Fruit fly (Drosophila melanogaster) whole organism, embryonic: ENCODE data around the gene Ir67b.

ENCODE experiments used
- Antp ChIP-seq: fragments of 200-800 bp; sonication (Bioruptor generic); optimal IDR thresholded peaks from 3 replicates; lab custom pipeline; 2016; ENCODE audit warnings: missing biosample characterization, missing genetic modification characterization
- Awh ChIP-seq: fragments of 200-800 bp; sonication (Bioruptor generic); IDR thresholded peaks from 2 replicates; pipeline ENCODE4, ENCODE4 v1.3.6; 2022; ENCODE audit warnings: missing biosample characterization, missing genetic modification characterization
- B-H1 ChIP-seq: fragments of 200-800 bp; sonication (Bioruptor generic); IDR thresholded peaks from 3 replicates; pipeline ENCODE4 v1.3.6; 2022; ENCODE audit warnings: missing biosample characterization, missing genetic modification characterization
- Bgb ChIP-seq: fragments of 200-800 bp; sonication (Bioruptor generic); IDR thresholded peaks from 2 replicates; pipeline ENCODE4 v1.3.6; 2022; ENCODE audit warnings: missing biosample characterization, missing genetic modification characterization; ENCODE audit not compliant: partially characterized antibody
- CG11560 ChIP-seq: fragments of 200-800 bp; sonication (Bioruptor generic); IDR thresholded peaks from 3 replicates; pipeline ENCODE4 v1.3.6; 2022; ENCODE audit warnings: missing biosample characterization, missing genetic modification characterization
- CG11695 ChIP-seq: fragments of 200-800 bp; sonication (Bioruptor generic); IDR thresholded peaks from 3 replicates; pipeline ENCODE4 v1.3.6; 2022; ENCODE audit warnings: missing biosample characterization, missing genetic modification characterization
- CG12299 ChIP-seq: fragments of 200-800 bp; sonication (Bioruptor generic); optimal IDR thresholded peaks from 2 replicates; lab custom pipeline; 2018; ENCODE audit warnings: missing biosample characterization, mild to moderate bottlenecking, missing genetic modification characterization
- CG12659 ChIP-seq: fragments of 200-800 bp; sonication (Bioruptor generic); optimal IDR thresholded peaks from 3 replicates; lab custom pipeline; 2017; ENCODE audit warnings: mild to moderate bottlenecking, missing biosample characterization, missing genetic modification reagents, missing genetic modification characterization
- CG12769 ChIP-seq: fragments of 200-800 bp; sonication (Bioruptor generic); optimal IDR thresholded peaks from 2 replicates; lab custom pipeline; 2019; ENCODE audit warnings: missing biosample characterization, mild to moderate bottlenecking, missing genetic modification characterization, moderate library complexity
- CG12942 ChIP-seq: fragments of 200-800 bp; sonication (Bioruptor generic); optimal IDR thresholded peaks from 3 replicates; lab custom pipeline; 2016; ENCODE audit warnings: missing biosample characterization, missing genetic modification characterization
- CG13624 ChIP-seq: fragments of 200-800 bp; sonication (Bioruptor generic); optimal IDR thresholded peaks from 2 replicates; lab custom pipeline; 2016; ENCODE audit warnings: missing biosample characterization, missing genetic modification characterization
- CG15269 ChIP-seq: fragments of 200-800 bp; sonication (Bioruptor generic); optimal IDR thresholded peaks from 2 replicates; lab custom pipeline; 2018; ENCODE audit warnings: missing biosample characterization, mild to moderate bottlenecking, missing genetic modification characterization, moderate library complexity
- CG1602 ChIP-seq: fragments of 200-800 bp; sonication (Bioruptor generic); optimal IDR thresholded peaks from 3 replicates; lab custom pipeline; 2016; ENCODE audit warnings: missing biosample characterization, missing genetic modification characterization
- CG1603 ChIP-seq: fragments of 200-800 bp; sonication (Bioruptor generic); optimal IDR thresholded peaks from 2 replicates; lab custom pipeline; 2019; ENCODE audit warnings: missing biosample characterization, mild to moderate bottlenecking, missing genetic modification characterization, moderate library complexity
- CG16863 ChIP-seq: fragments of 200-800 bp; sonication (Bioruptor generic); optimal IDR thresholded peaks from 3 replicates; lab custom pipeline; 2016; ENCODE audit warnings: missing biosample characterization, missing genetic modification characterization
- CG3281 ChIP-seq: fragments of 200-800 bp; sonication (Bioruptor generic); optimal IDR thresholded peaks from 3 replicates; lab custom pipeline; 2017; ENCODE audit warnings: missing biosample characterization, mild to moderate bottlenecking, missing genetic modification characterization
- CG3407 ChIP-seq: fragments of 200-800 bp; sonication (Bioruptor generic); optimal IDR thresholded peaks from 2 replicates; lab custom pipeline; 2018; ENCODE audit warnings: missing biosample characterization, mild to moderate bottlenecking, missing genetic modification characterization
- CG34422 ChIP-seq: fragments of 200-800 bp; sonication (Bioruptor generic); IDR thresholded peaks from 3 replicates; pipeline ENCODE4 v1.3.6; 2022; ENCODE audit warnings: missing biosample characterization, missing genetic modification characterization
- CG3838 ChIP-seq: fragments of 200-800 bp; sonication (Bioruptor generic); optimal IDR thresholded peaks from 3 replicates; lab custom pipeline; 2016; ENCODE audit warnings: missing biosample characterization, missing genetic modification characterization
- CG4617 ChIP-seq: fragments of 200-800 bp; sonication (Bioruptor generic); optimal IDR thresholded peaks from 3 replicates; lab custom pipeline; 2016; ENCODE audit warnings: missing biosample characterization, missing genetic modification characterization, borderline replicate concordance
- CG6654 ChIP-seq: fragments of 200-800 bp; sonication (Bioruptor generic); optimal IDR thresholded peaks from 2 replicates; lab custom pipeline; 2017; ENCODE audit warnings: missing biosample characterization, mild to moderate bottlenecking, missing genetic modification characterization
- CG6854 ChIP-seq: fragments of 200-800 bp; sonication (Bioruptor generic); optimal IDR thresholded peaks from 3 replicates; lab custom pipeline; 2017; ENCODE audit warnings: missing biosample characterization, mild to moderate bottlenecking, missing genetic modification characterization
- CG8089 ChIP-seq: fragments of 200-800 bp; sonication (Bioruptor generic); optimal IDR thresholded peaks from 3 replicates; lab custom pipeline; 2016; ENCODE audit warnings: missing biosample characterization, missing genetic modification characterization
- CG8765 ChIP-seq: fragments of 200-800 bp; sonication (Bioruptor generic); IDR thresholded peaks from 2 replicates; pipeline ENCODE4 v1.3.6; 2022; ENCODE audit warnings: missing biosample characterization, missing genetic modification characterization
- Dek ChIP-seq: fragments of 200-800 bp; sonication (Bioruptor generic); optimal IDR thresholded peaks from 3 replicates; lab custom pipeline; 2019; ENCODE audit warnings: missing biosample characterization, mild to moderate bottlenecking, missing genetic modification characterization, moderate library complexity
- Dip3 ChIP-seq: fragments of 200-800 bp; sonication (Bioruptor generic); optimal IDR thresholded peaks from 3 replicates; lab custom pipeline; 2016; ENCODE audit warnings: missing biosample characterization, missing genetic modification characterization
- Dll ChIP-seq: fragments of 200-800 bp; sonication (Bioruptor generic); IDR thresholded peaks from 4 replicates; pipeline ENCODE4 v1.3.6; 2022; ENCODE audit warnings: missing biosample characterization, missing genetic modification characterization; ENCODE audit not compliant: partially characterized antibody
- Doc2 ChIP-seq: fragments of 200-800 bp; sonication (Bioruptor generic); IDR thresholded peaks from 2 replicates; pipeline ENCODE4 v1.3.6; 2022; ENCODE audit warnings: missing biosample characterization, missing genetic modification characterization
- Hr78 ChIP-seq, 2 experiments: fragments of 200-800 bp in 1 of 2; fragments of >200 bp in 1 of 2; sonication (Bioruptor generic) in 1 of 2; optimal IDR thresholded peaks; 2 replicates each; lab custom pipeline; 2017 to 2019; ENCODE audit warnings: missing biosample characterization in 2 of 2, missing genetic modification characterization in 2 of 2, mild to moderate bottlenecking in 1 of 2, moderate library complexity in 1 of 2
- MBD-R2 ChIP-seq: fragments of 200-800 bp; sonication (Bioruptor generic); IDR thresholded peaks from 2 replicates; pipeline ENCODE4 v1.3.6; 2022; ENCODE audit warnings: missing biosample characterization, missing genetic modification characterization
- Mrtf ChIP-seq: fragments of 200-800 bp; sonication (Bioruptor generic); IDR thresholded peaks from 3 replicates; pipeline ENCODE4 v1.3.6; 2022; ENCODE audit warnings: missing biosample characterization, missing genetic modification characterization
- NC2α ChIP-seq: fragments of 200-800 bp; sonication (Bioruptor generic); optimal IDR thresholded peaks from 2 replicates; lab custom pipeline; 2016; ENCODE audit warnings: missing biosample characterization, missing genetic modification characterization
- Nf-YB ChIP-seq: fragments of 200-800 bp; sonication (Bioruptor generic); optimal IDR thresholded peaks from 3 replicates; lab custom pipeline; 2019; ENCODE audit warnings: missing biosample characterization, mild to moderate bottlenecking, missing genetic modification characterization, moderate library complexity
- Opbp ChIP-seq: fragments of 200-800 bp; sonication (Bioruptor generic); IDR thresholded peaks from 3 replicates; pipeline ENCODE4 v1.3.6; 2022; ENCODE audit warnings: missing biosample characterization, missing genetic modification characterization; ENCODE audit not compliant: partially characterized antibody
- Ravus ChIP-seq: fragments of 200-800 bp; sonication (Bioruptor generic); IDR thresholded peaks from 2 replicates; pipeline ENCODE4 v1.3.6; 2022; ENCODE audit warnings: missing biosample characterization, missing genetic modification characterization
- YL-1 ChIP-seq: fragments of 200-800 bp; sonication (Bioruptor generic); optimal IDR thresholded peaks from 3 replicates; lab custom pipeline; 2017; ENCODE audit warnings: missing biosample characterization, mild to moderate bottlenecking, missing genetic modification characterization
- amos ChIP-seq: fragments of 200-800 bp; sonication (Bioruptor generic); IDR thresholded peaks from 2 replicates; pipeline ENCODE4 v1.3.6; 2022; ENCODE audit warnings: missing biosample characterization, missing genetic modification characterization; ENCODE audit not compliant: partially characterized antibody
- bowl ChIP-seq: fragments of 200-800 bp; sonication (Bioruptor generic); IDR thresholded peaks from 2 replicates; pipeline ENCODE4 v1.3.6; 2022; ENCODE audit warnings: missing biosample characterization, missing genetic modification characterization
- btn ChIP-seq: fragments of 200-800 bp; sonication (Bioruptor generic); optimal IDR thresholded peaks from 2 replicates; lab custom pipeline; 2016; ENCODE audit warnings: missing biosample characterization, missing genetic modification characterization
- cad ChIP-seq: fragments of >200 bp; optimal IDR thresholded peaks from 2 replicates; lab custom pipeline; 2017; ENCODE audit warnings: missing biosample characterization, missing genetic modification characterization
- dati ChIP-seq: fragments of 200-800 bp; sonication (Bioruptor generic); IDR thresholded peaks from 2 replicates; pipeline ENCODE4 v1.3.6; 2022; ENCODE audit warnings: missing biosample characterization, missing genetic modification characterization
- en ChIP-seq: fragments of 200-800 bp; sonication (Bioruptor generic); optimal IDR thresholded peaks from 2 replicates; lab custom pipeline; 2016; ENCODE audit warnings: missing biosample characterization, missing genetic modification characterization
- gfzf ChIP-seq: fragments of 200-800 bp; sonication (Bioruptor generic); optimal IDR thresholded peaks from 2 replicates; lab custom pipeline; 2016; ENCODE audit warnings: missing biosample characterization, mild to moderate bottlenecking, missing genetic modification characterization, moderate library complexity
- gro ChIP-seq: fragments of 200-800 bp; sonication (Bioruptor generic); optimal IDR thresholded peaks from 2 replicates; lab custom pipeline; 2016; ENCODE audit warnings: missing biosample characterization, missing genetic modification characterization
- h ChIP-seq: fragments of >200 bp; optimal IDR thresholded peaks from 2 replicates; lab custom pipeline; 2017
- insv ChIP-seq, 2 experiments: fragments of 200-800 bp; sonication (Bioruptor generic); optimal IDR thresholded peaks; 3 replicates each; lab custom pipeline; 2016 to 2018; ENCODE audit warnings: missing biosample characterization in 2 of 2, missing genetic modification characterization in 2 of 2
- onecut ChIP-seq: fragments of 200-800 bp; sonication (Bioruptor generic); IDR thresholded peaks from 2 replicates; pipeline ENCODE4 v1.3.6; 2022; ENCODE audit warnings: missing biosample characterization, missing genetic modification characterization
- pb ChIP-seq: fragments of 200-800 bp; sonication (Bioruptor generic); optimal IDR thresholded peaks from 3 replicates; lab custom pipeline; 2016; ENCODE audit warnings: missing biosample characterization, missing genetic modification characterization
- slp2 ChIP-seq: fragments of 200-800 bp; sonication (Bioruptor generic); optimal IDR thresholded peaks from 2 replicates; lab custom pipeline; 2016; ENCODE audit warnings: missing biosample characterization, missing genetic modification characterization
- tin ChIP-seq: fragments of 200-800 bp; sonication (Bioruptor generic); optimal IDR thresholded peaks from 3 replicates; lab custom pipeline; 2016; ENCODE audit warnings: missing biosample characterization, missing genetic modification characterization
- ttk ChIP-seq: fragments of 200-800 bp; sonication (Bioruptor generic); IDR thresholded peaks from 2 replicates; pipeline ENCODE4 v2.1.2; 2022; ENCODE audit warnings: missing biosample characterization, missing genetic modification characterization
- usp ChIP-seq: fragments of >200 bp; optimal IDR thresholded peaks from 2 replicates; lab custom pipeline; 2017; ENCODE audit warnings: missing biosample characterization, missing genetic modification characterization
- yki ChIP-seq: fragments of >200 bp; optimal IDR thresholded peaks from 3 replicates; lab custom pipeline; 2018

Gene Ir67b

DNA sequence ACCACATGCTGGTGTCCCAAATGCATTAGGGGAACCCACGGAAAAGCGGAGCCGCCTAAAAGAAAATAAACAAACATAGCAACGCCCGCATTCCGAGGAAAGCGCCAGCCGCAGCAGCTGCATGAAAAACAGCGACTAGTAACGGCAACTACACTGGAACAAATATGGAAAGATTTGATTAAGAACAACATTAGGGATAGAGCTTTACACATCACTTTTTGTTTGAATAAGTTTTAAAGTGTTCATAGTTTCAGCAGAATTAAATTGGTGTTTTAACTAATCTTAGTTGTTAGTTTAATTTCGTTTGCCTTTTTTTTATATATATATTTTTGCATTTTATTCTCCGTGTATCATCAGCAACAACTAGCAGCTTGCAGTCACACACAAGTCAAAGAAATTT lies 3.8 kb downstream of the Ir67b start (continued):
- no peak for TF ChIP-seq en (GFP tag; lab: Kevin White, UChicago)
- no peak for TF ChIP-seq slp2 (GFP tag; lab: Kevin White, UChicago)
- no peak for TF ChIP-seq CG12659 (GFP tag; lab: Kevin White, UChicago)
- TF ChIP-seq Mrtf (GFP tag; lab: Robert Waterston, UW): no peak
- no peak for TF ChIP-seq dati (GFP tag; lab: Robert Waterston, UW)
- TF ChIP-seq Dll (GFP tag; lab: Robert Waterston, UW): no peak
- no peak for TF ChIP-seq CG12769 (tag; lab: Kevin White, UChicago)
- no peak for TF ChIP-seq Opbp
- no peak for TF ChIP-seq CG8765
- peak; percentile 47 for TF ChIP-seq tin (GFP tag; lab: Kevin White, UChicago)
- no peak for TF ChIP-seq Antp (GFP tag; lab: Kevin White, UChicago)
- peak; percentile 33 for TF ChIP-seq CG15269 (tag; lab: Kevin White, UChicago)
- no peak for TF ChIP-seq cad
- TF ChIP-seq insv (GFP tag; optimal IDR thresholded peaks at IDR 0.05; lab: Kevin White, UChicago): no peak
- TF ChIP-seq yki (lab: Kevin White, UChicago): no peak
- TF ChIP-seq Awh (GFP tag; lab: Robert Waterston, UW): 0 out of 2 replicates have a peak, but pooled peaks have one; percentile 31
- TF ChIP-seq NC2α: no peak
- TF ChIP-seq CG3838: no peak
- TF ChIP-seq gfzf (GFP tag; lab: Kevin White, UChicago): no peak
- no peak for TF ChIP-seq Bgb
- TF ChIP-seq Doc2 (GFP tag; lab: Robert Waterston, UW): no peak
- TF ChIP-seq CG6854 (GFP tag; lab: Kevin White, UChicago): no peak
- TF ChIP-seq CG3281 (GFP tag; lab: Kevin White, UChicago): no peak
- no peak for TF ChIP-seq gro (GFP tag; lab: Kevin White, UChicago)
- TF ChIP-seq CG13624 (GFP tag; lab: Kevin White, UChicago): no peak
- TF ChIP-seq CG1602 (GFP tag; lab: Kevin White, UChicago): peak; percentile 31
- no peak for TF ChIP-seq CG8089 (GFP tag; lab: Kevin White, UChicago)
- TF ChIP-seq CG11695: no peak
- TF ChIP-seq usp: no peak
- TF ChIP-seq CG4617 (GFP tag; lab: Kevin White, UChicago): no peak
- no peak for TF ChIP-seq h (lab: Kevin White, UChicago)
- TF ChIP-seq Dek: no peak
- peak; percentile 40 for TF ChIP-seq CG3407
- no peak for TF ChIP-seq pb
- TF ChIP-seq ttk (GFP tag; lab: Robert Waterston, UW): peak; percentile 24; the same call in 1 of the 2 replicates
- no peak for TF ChIP-seq CG16863
- TF ChIP-seq bowl: no peak
- TF ChIP-seq CG1603 (tag; lab: Kevin White, UChicago): peak; percentile 0
- TF ChIP-seq YL-1 (GFP tag; lab: Kevin White, UChicago): no peak
- TF ChIP-seq Dip3: no peak
- no peak for TF ChIP-seq onecut (GFP tag; lab: Robert Waterston, UW)
- TF ChIP-seq B-H1 (GFP tag; lab: Robert Waterston, UW): 0 out of 3 replicates have a peak, but pooled peaks have one; percentile 24
- no peak for TF ChIP-seq Nf-YB (GFP tag; lab: Kevin White, UChicago)
- TF ChIP-seq CG11560 (tag; lab: Robert Waterston, UW): no peak
- TF ChIP-seq CG6654: peak; percentile 6
- TF ChIP-seq btn (GFP tag; lab: Kevin White, UChicago): no peak
- no peak for TF ChIP-seq CG34422
- no peak for TF ChIP-seq CG12942 (GFP tag; lab: Kevin White, UChicago)
- TF ChIP-seq amos: no peak
- TF ChIP-seq Ravus (GFP tag; lab: Robert Waterston, UW): no peak
- TF ChIP-seq Hr78 (GFP tag; optimal IDR thresholded peaks at IDR 0.05; lab: Kevin White, UChicago): peak in 1 of 2 experiments; percentile 71
- TF ChIP-seq CG12299: no peak
- TF ChIP-seq MBD-R2 (GFP tag; lab: Robert Waterston, UW): no peak
